Worm (Caenorhabditis elegans): Measurements from ENCODE around the gene C48B4.6.

DNA sequence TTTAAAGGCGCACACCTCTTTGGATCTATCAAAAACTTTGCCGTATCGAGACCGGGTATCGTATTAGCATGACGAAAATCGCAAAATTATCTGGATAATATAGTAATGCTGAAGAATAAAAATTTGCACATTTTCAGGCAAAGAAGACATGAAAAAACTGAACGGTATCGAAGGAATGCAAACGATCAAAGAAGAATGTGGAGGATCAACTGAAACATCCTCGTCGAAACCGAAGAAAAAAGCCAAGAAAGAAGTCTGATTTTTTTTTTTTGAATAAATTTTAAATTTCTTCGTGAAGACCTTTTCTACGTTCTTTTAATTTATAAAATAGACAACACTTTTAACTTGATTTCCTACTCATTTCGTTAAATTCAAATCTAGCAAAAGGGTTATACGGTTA, 13.5 kb downstream of the C48B4.6 start, which contains the start of gene ZK1098.12:
- TF ChIP-seq nhr-23 (tag; optimal IDR thresholded peaks at IDR 0.05) = no peak
- no peak for TF ChIP-seq ama-1 (optimal IDR thresholded peaks at IDR 0.05)
- no peak for TF ChIP-seq nhr-11 (tag; optimal IDR thresholded peaks at IDR 0.05)
- no peak for TF ChIP-seq lin-39 (tag; optimal IDR thresholded peaks at IDR 0.05)
- TF ChIP-seq pha-4 (tag; optimal IDR thresholded peaks at IDR 0.05) = no peak
